Worm (Caenorhabditis elegans) whole organism, early embryonic: ENCODE measurements around the gene Y32B12B.1.
"Not testable (repeated sequence)": the region's sequence is repeated elsewhere in the genome, so short reads cannot be mapped to it uniquely, and the experiment has no call there.

ENCODE experiments used
- B0310.2 ChIP-seq: sonication (generic microtip); optimal IDR thresholded peaks from 2 replicates; lab custom pipeline; 2016; ENCODE audit warnings: mild to moderate bottlenecking, missing genetic modification characterization, missing compliant biosample characterization
- F13C5.2 ChIP-seq: sonication (generic microtip); optimal IDR thresholded peaks from 2 replicates; lab custom pipeline; 2017; ENCODE audit warnings: mild to moderate bottlenecking, missing genetic modification characterization, inconsistent platforms, missing compliant biosample characterization
- aly-1 ChIP-seq: sonication (generic microtip); optimal IDR thresholded peaks from 2 replicates; lab custom pipeline; 2016; ENCODE audit warnings: missing genetic modification characterization, missing compliant biosample characterization
- ama-1 ChIP-seq: fragments of 150-350 bp; optimal IDR thresholded peaks from 2 replicates; lab custom pipeline; 2014
- ceh-13 ChIP-seq: fragments of 200-800 bp; sonication (Bioruptor generic); optimal IDR thresholded peaks from 2 replicates; lab custom pipeline; 2018; ENCODE audit warnings: mild to moderate bottlenecking, missing genetic modification characterization, missing compliant biosample characterization
- ceh-36 ChIP-seq: sonication (generic microtip); optimal IDR thresholded peaks from 2 replicates; lab custom pipeline; 2016; ENCODE audit warnings: missing genetic modification characterization, inconsistent platforms, missing compliant biosample characterization
- ets-7 ChIP-seq: sonication (generic microtip); optimal IDR thresholded peaks from 2 replicates; lab custom pipeline; 2016; ENCODE audit warnings: missing genotype, missing genetic modification characterization, missing compliant biosample characterization
- flt-1 ChIP-seq: fragments of 200-800 bp; sonication (Bioruptor generic); IDR thresholded peaks from 2 replicates; pipeline ENCODE4 v1.3.6; 2022; ENCODE audit warnings: missing genetic modification characterization, missing compliant biosample characterization
- hmbx-1 ChIP-seq: sonication (generic microtip); optimal IDR thresholded peaks from 2 replicates; lab custom pipeline; 2016; ENCODE audit warnings: mild to moderate bottlenecking, missing genetic modification characterization, missing compliant biosample characterization
- hmg-4 ChIP-seq: fragments of 200-800 bp; sonication (Bioruptor generic); optimal IDR thresholded peaks from 2 replicates; lab custom pipeline; 2018; ENCODE audit warnings: mild to moderate bottlenecking, missing genetic modification characterization, missing compliant biosample characterization
- hnd-1 ChIP-seq: sonication (generic microtip); optimal IDR thresholded peaks from 2 replicates; lab custom pipeline; 2016; ENCODE audit warnings: missing genetic modification characterization, missing compliant biosample characterization
- pes-1 ChIP-seq: fragments of 200-800 bp; sonication (Bioruptor generic); IDR thresholded peaks from 2 replicates; pipeline ENCODE4 v1.3.6; 2022; ENCODE audit warnings: missing genetic modification reagents, missing genetic modification characterization, missing compliant biosample characterization
- scrt-1 ChIP-seq: fragments of 200-800 bp; sonication (Bioruptor generic); IDR thresholded peaks from 2 replicates; pipeline ENCODE4 v1.3.6; 2022; ENCODE audit warnings: missing genetic modification characterization, missing compliant biosample characterization
- sea-1 ChIP-seq: fragments of 200-800 bp; sonication (Bioruptor generic); conservative IDR thresholded peaks from 2 replicates; pipeline ENCODE4 v1.3.6; 2022; ENCODE audit warnings: missing genetic modification characterization, missing compliant biosample characterization
- tbx-11 ChIP-seq: fragments of 200-800 bp; sonication (Bioruptor generic); IDR thresholded peaks from 2 replicates; pipeline ENCODE4 v1.3.6; 2022; ENCODE audit warnings: missing genetic modification characterization, missing compliant biosample characterization
- tbx-37 ChIP-seq: fragments of 200-800 bp; sonication (Bioruptor generic); conservative IDR thresholded peaks from 2 replicates; pipeline ENCODE4 v1.3.6; 2022; ENCODE audit warnings: missing genetic modification reagents, missing genetic modification characterization, missing compliant biosample characterization
- tra-4 ChIP-seq: sonication (generic microtip); optimal IDR thresholded peaks from 2 replicates; lab custom pipeline; 2017; ENCODE audit warnings: missing genetic modification characterization, missing compliant biosample characterization

Gene Y32B12B.1

ce11 chrV:16506650-16507049 lies 30.2 kb upstream of the Y32B12B.1 start:
- TF ChIP-seq hnd-1 (tag; lab: Kevin White, UChicago): no peak
- no peak for TF ChIP-seq F13C5.2
- TF ChIP-seq flt-1: no peak
- no peak for TF ChIP-seq ets-7 (tag; lab: Kevin White, UChicago)
- no peak for TF ChIP-seq tbx-37
- no peak for TF ChIP-seq ama-1
- no peak for TF ChIP-seq hmg-4 (GFP tag; lab: Kevin White, UChicago)

DNA sequence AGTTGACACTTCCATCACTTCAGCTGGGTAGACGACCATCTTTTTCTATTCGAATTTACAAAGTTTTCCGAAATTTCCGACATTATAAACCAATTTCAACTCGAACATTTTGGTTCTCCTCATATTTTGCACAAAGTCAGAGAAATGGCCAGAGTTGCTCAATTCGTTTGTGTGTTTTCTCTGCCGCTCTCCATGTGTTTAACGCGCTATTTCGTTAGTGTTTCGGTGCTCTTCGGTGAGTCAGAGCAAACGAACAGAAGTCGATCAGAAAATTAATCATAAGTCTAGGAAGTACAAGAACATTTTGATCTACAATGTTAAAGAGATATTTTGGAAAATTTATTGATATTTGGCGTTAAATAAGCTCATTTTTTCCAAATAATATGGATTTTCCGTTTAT lies 28.1 kb upstream of the Y32B12B.1 start, which contains the start of gene srr-3:
Gene srr-3 (minus strand): TSS at position 101 of the 400 bp plus-strand sequence.
- TF ChIP-seq ceh-36 (tag; lab: Kevin White, UChicago) (no peak), flt-1 (no peak), aly-1 (tag; lab: Kevin White, UChicago) (no peak), hmg-4 (GFP tag; lab: Kevin White, UChicago) (no peak), tra-4 (tag; lab: Kevin White, UChicago) (no peak), pes-1 (GFP tag; lab: Robert Waterston, UW) (no peak), sea-1 (GFP tag; lab: Robert Waterston, UW) (no peak), hnd-1 (tag; lab: Kevin White, UChicago) (no peak), hmbx-1 (tag; lab: Kevin White, UChicago) (no peak), F13C5.2 (no peak), scrt-1 (GFP tag; lab: Robert Waterston, UW) (no peak)

- not testable (repeated sequence) for TF ChIP-seq tra-4 (tag; lab: Kevin White, UChicago); hmbx-1 (tag; lab: Kevin White, UChicago); scrt-1 (GFP tag; lab: Robert Waterston, UW)
Measured at ce11 chrV:16515140-16515539, 21.7 kb upstream of the Y32B12B.1 start, which contains the start of gene F36D3.5. F36D3.5 (minus strand) TSS chrV:16515240.

ce11 chrV:16517619-16518018 lies 19.2 kb upstream of the Y32B12B.1 start, which contains the start of gene F36D3.4:
F36D3.4 (minus strand) TSS chrV:16517719.
- TF ChIP-seq tbx-37: no peak
- TF ChIP-seq ets-7 (tag; lab: Kevin White, UChicago): no peak
- no peak for TF ChIP-seq hmg-4 (GFP tag; lab: Kevin White, UChicago)
- no peak for TF ChIP-seq ceh-13 (GFP tag; lab: Kevin White, UChicago)
- no peak for TF ChIP-seq sea-1 (GFP tag; lab: Robert Waterston, UW)
- TF ChIP-seq tra-4 (tag; lab: Kevin White, UChicago): no peak
- TF ChIP-seq aly-1 (tag; lab: Kevin White, UChicago): no peak
- no peak for TF ChIP-seq tbx-11
- TF ChIP-seq ceh-36 (tag; lab: Kevin White, UChicago): no peak
- TF ChIP-seq scrt-1 (GFP tag; lab: Robert Waterston, UW): no peak
- no peak for TF ChIP-seq pes-1 (GFP tag; lab: Robert Waterston, UW)
- TF ChIP-seq flt-1: no peak
- TF ChIP-seq hmbx-1 (tag; lab: Kevin White, UChicago): no peak
- no peak for TF ChIP-seq F13C5.2
- no peak for TF ChIP-seq hnd-1 (tag; lab: Kevin White, UChicago)
- TF ChIP-seq ama-1: no peak
- TF ChIP-seq B0310.2 (tag; lab: Kevin White, UChicago): no peak

ce11 chrV:16522242-16522641 lies 14.6 kb upstream of the Y32B12B.1 start, which contains the start of gene srw-34:
srw-34 (minus strand) TSS chrV:16522342.
- no peak for TF ChIP-seq hnd-1 (tag; lab: Kevin White, UChicago)
- TF ChIP-seq ceh-13 (GFP tag; lab: Kevin White, UChicago): no peak
- TF ChIP-seq tbx-37: no peak
- TF ChIP-seq ceh-36 (tag; lab: Kevin White, UChicago): no peak
- no peak for TF ChIP-seq ama-1
- TF ChIP-seq tbx-11: no peak
- TF ChIP-seq F13C5.2: no peak
- no peak for TF ChIP-seq ets-7 (tag; lab: Kevin White, UChicago)
- TF ChIP-seq flt-1: no peak

DNA sequence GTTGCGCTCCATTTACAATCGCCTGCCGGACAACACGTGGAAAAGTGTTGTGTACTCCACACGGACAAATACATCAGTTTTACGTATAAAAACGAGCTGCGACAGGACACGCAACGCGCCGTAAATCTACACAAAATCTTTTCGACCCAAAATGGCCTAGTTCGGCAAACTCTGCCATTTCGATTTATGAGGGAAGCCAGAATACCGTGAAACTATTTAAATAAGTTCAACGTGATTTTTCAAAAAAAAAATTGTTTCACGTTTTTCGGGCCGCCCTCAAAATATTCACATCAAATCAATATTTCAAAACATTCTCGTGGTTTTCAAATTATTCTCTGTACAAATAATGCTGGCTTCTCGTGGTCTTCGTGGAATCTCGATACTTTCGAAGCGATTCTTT lies 9.9 kb upstream of the Y32B12B.1 start, which contains the start of gene F36D3.8:
Gene F36D3.8 (plus strand): TSS at position 301 of the 400 bp plus-strand sequence.
- TF ChIP-seq hmbx-1 (tag; lab: Kevin White, UChicago): no peak
- TF ChIP-seq flt-1: no peak
- no peak for TF ChIP-seq ceh-36 (tag; lab: Kevin White, UChicago)
- TF ChIP-seq B0310.2 (tag; lab: Kevin White, UChicago): no peak
- TF ChIP-seq tra-4 (tag; lab: Kevin White, UChicago): no peak
- TF ChIP-seq pes-1 (GFP tag; lab: Robert Waterston, UW): no peak
- TF ChIP-seq sea-1 (GFP tag; lab: Robert Waterston, UW): no peak
- TF ChIP-seq tbx-11: no peak
- TF ChIP-seq hnd-1 (tag; lab: Kevin White, UChicago): no peak
- no peak for TF ChIP-seq aly-1 (tag; lab: Kevin White, UChicago)
- TF ChIP-seq ceh-13 (GFP tag; lab: Kevin White, UChicago): no peak
- TF ChIP-seq ets-7 (tag; lab: Kevin White, UChicago): no peak
- no peak for TF ChIP-seq F13C5.2
- no peak for TF ChIP-seq tbx-37
- TF ChIP-seq scrt-1 (GFP tag; lab: Robert Waterston, UW): no peak
- no peak for TF ChIP-seq ama-1
- no peak for TF ChIP-seq hmg-4 (GFP tag; lab: Kevin White, UChicago)

ce11 chrV:16527796-16528195 lies 9.0 kb upstream of the Y32B12B.1 start, which contains the start of gene F36D3.16:
F36D3.16 (plus strand) TSS chrV:16528096.
- TF ChIP-seq tbx-11 (no peak), ceh-13 (GFP tag; lab: Kevin White, UChicago) (no peak), aly-1 (tag; lab: Kevin White, UChicago) (no peak), tbx-37 (no peak), B0310.2 (tag; lab: Kevin White, UChicago) (no peak), pes-1 (GFP tag; lab: Robert Waterston, UW) (no peak), hnd-1 (tag; lab: Kevin White, UChicago) (no peak), hmg-4 (GFP tag; lab: Kevin White, UChicago) (no peak), flt-1 (no peak), ets-7 (tag; lab: Kevin White, UChicago) (no peak), scrt-1 (GFP tag; lab: Robert Waterston, UW) (no peak), tra-4 (tag; lab: Kevin White, UChicago) (no peak)
